Fruit fly (Drosophila melanogaster) whole organism, wandering third instar larva: Measurements from ENCODE around the gene Wdr33.

Experiments used
- Abd-B ChIP-seq: fragments of >200 bp; optimal IDR thresholded peaks from 2 replicates; lab custom pipeline; 2017; ENCODE audit warnings: missing biosample characterization, missing genetic modification characterization
- HLH106 ChIP-seq: fragments of 200-800 bp; optimal IDR thresholded peaks from 3 replicates; lab custom pipeline; 2019; ENCODE audit warnings: missing biosample characterization, mild to moderate bottlenecking, missing genetic modification characterization, moderate library complexity
- Vsx2 ChIP-seq: fragments of 200-300, 225-300 bp; sonication (Bioruptor generic); optimal IDR thresholded peaks from 2 replicates; lab custom pipeline; 2018; ENCODE audit warnings: missing biosample characterization, missing genetic modification characterization; ENCODE audit not compliant: partially characterized antibody
- br ChIP-seq: fragments of 200-800 bp; sonication (Bioruptor generic); optimal IDR thresholded peaks from 2 replicates; lab custom pipeline; 2016; ENCODE audit warnings: missing biosample characterization, missing genetic modification characterization
- woc ChIP-seq: sonication (Bioruptor generic); optimal IDR thresholded peaks from 2 replicates; lab custom pipeline; 2016; ENCODE audit warnings: missing biosample characterization, mild to moderate bottlenecking, missing genetic modification characterization

dm6 chr3R:5635524-5635923 is 24.9 kb upstream of the Wdr33 start, which contains the start of gene CG31546:
- TF ChIP-seq Vsx2 (GFP tag; lab: Kevin White, UChicago) (no peak), br (GFP tag; lab: Kevin White, UChicago) (no peak), HLH106 (tag; lab: Kevin White, UChicago) (no peak), Abd-B (GFP tag; lab: Kevin White, UChicago) (no peak), woc (no peak)
